Worm (Caenorhabditis elegans): ENCODE data around the gene nspd-5.
A peak's percentile ranks its signal among the peaks of the same experiment; 100 is the strongest.

Gene nspd-5

DNA sequence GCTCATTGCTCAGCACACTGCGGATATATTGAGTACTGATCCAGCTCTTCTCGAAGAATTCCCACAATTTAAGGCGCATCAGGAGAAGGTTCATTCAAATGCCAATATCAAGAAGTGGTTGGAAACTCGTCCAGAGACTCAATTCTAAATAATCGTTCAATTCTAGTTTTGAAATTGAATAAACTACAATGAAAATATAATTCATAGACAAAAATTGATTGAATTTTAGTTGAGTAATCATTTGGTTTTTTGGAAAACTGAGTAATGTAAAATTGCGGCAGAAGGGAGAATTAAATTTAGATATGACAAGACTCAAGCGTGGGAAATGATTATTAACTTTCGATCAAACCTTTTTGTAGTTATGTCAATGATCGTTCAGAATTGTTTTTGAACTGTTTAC, 24.2 kb upstream of the nspd-5 start:
- TF ChIP-seq snu-23 (GFP tag; optimal IDR thresholded peaks at IDR 0.05) (no peak), elt-3 (tag; optimal IDR thresholded peaks at IDR 0.05) (no peak), efl-1 (optimal IDR thresholded peaks at IDR 0.05) (no peak), efl-1 (GFP tag; optimal IDR thresholded peaks at IDR 0.05 in 1 of 2) (peak in 1 of 2 experiments; percentile 52)

DNA sequence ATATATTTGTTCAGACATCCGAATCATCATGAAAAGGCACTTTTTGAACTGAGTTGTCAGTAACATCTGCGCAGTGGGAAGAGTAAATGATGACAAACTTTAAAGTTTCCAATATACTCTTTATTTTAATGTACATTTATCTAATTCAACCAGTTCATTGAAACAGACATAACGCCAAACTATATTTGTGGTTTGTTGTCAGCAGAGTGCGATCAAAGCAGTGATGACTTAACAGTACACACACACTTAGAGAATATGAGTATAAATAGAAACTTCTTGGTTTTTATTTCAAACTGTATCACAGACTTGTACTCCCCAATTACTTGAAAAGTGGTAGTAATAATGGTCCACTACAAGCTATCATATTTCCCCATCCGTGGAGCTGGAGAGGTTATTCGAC, 23.3 kb upstream of the nspd-5 start, which contains the start of gene gst-8:
Gene gst-8 (plus strand): TSS at position 301 of the 400 bp plus-strand sequence.
- TF ChIP-seq tlp-1 (tag; optimal IDR thresholded peaks at IDR 0.05) (no peak), elt-2 (tag; optimal IDR thresholded peaks at IDR 0.05) (peak; percentile 10)

DNA sequence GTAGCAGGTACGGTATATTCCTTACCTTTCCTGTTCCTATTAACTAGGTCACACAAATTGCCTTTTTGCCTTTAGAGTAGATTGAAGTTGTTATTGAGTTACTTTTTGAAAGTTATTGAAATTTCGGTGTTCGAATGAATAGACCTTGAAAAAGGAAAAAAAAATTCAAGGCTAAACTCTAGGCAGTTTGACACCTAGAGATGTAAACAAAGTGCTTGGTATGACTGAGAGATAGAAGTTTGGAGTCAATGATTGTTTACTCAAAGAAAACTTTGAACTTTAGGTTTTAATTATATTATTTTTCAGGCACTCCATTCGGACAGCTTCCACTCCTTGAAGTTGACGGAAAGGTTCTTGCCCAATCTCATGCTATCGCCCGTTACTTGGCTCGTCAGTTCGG, 22.3 kb upstream of the nspd-5 start:
- TF ChIP-seq ceh-88 (GFP tag; IDR thresholded peaks at IDR 0.05): no peak
- TF ChIP-seq unc-98 (GFP tag; IDR thresholded peaks at IDR 0.05): no peak
- TF ChIP-seq nhr-20 (tag; optimal IDR thresholded peaks at IDR 0.05): peak; percentile 39
- TF ChIP-seq fkh-8 (tag; optimal IDR thresholded peaks at IDR 0.05): no peak
- no peak for TF ChIP-seq nhr-71 (tag; optimal IDR thresholded peaks at IDR 0.05)
- no peak for TF ChIP-seq mef-2 (tag; optimal IDR thresholded peaks at IDR 0.05)
- TF ChIP-seq egl-13 (tag; optimal IDR thresholded peaks at IDR 0.05): no peak
- TF ChIP-seq lir-3 (tag; optimal IDR thresholded peaks at IDR 0.05; ENCODE audit: poor library complexity): no peak

DNA sequence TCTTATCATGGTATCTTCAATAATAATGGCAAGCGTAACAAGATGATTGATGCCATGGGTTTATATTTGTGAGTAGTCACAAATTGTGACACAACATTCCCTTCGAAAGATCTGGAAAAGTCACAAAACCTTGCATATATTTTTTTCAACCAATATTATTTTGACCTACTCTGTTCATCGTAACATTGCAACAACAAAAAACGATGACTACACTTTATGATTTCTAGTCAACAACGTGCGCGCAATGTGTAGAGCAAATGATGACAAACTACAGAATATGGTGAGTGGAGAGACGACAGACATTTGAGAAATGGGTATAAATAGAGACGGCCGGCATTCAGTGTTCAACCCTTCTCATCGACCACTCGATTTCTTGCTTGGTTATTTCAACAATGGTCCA, 21.6 kb upstream of the nspd-5 start, which contains the start of gene gst-7:
Gene gst-7 (plus strand): TSS at position 336 of the 400 bp plus-strand sequence.
- TF ChIP-seq rnt-1 (tag; optimal IDR thresholded peaks at IDR 0.05) (no peak), nhr-28 (tag; optimal IDR thresholded peaks at IDR 0.05) (no peak), dpl-1 (GFP tag; optimal IDR thresholded peaks at IDR 0.05) (peak in 1 of 3 experiments; percentile 15), unc-86 (tag; optimal IDR thresholded peaks at IDR 0.05) (no peak), nhr-20 (tag; optimal IDR thresholded peaks at IDR 0.05) (peak; percentile 90), skn-1 (tag; optimal IDR thresholded peaks at IDR 0.05) (peak; percentile 98), tbx-2 (tag; optimal IDR thresholded peaks at IDR 0.05) (peak; percentile 40), elt-3 (tag; optimal IDR thresholded peaks at IDR 0.05) (peak in 2 of 6 experiments; percentile 9 to 17), mdl-1 (tag; optimal IDR thresholded peaks at IDR 0.05) (peak in 1 of 2 experiments; percentile 29), nhr-90 (tag; optimal IDR thresholded peaks at IDR 0.05; ENCODE audit: poor library complexity) (peak; percentile 19), efl-1 (optimal IDR thresholded peaks at IDR 0.05) (peak; percentile 3), efl-1 (GFP tag; optimal IDR thresholded peaks at IDR 0.05 in 1 of 2) (peak in 1 of 2 experiments; percentile 77), aly-2 (tag; optimal IDR thresholded peaks at IDR 0.05) (no peak), nhr-85 (tag) (peak; percentile 69), snpc-4 (tag; optimal IDR thresholded peaks at IDR 0.05) (no peak), hlh-17 (GFP tag; optimal IDR thresholded peaks at IDR 0.05; ENCODE audit: borderline replicate concordance) (no peak), nhr-77 (tag; optimal IDR thresholded peaks at IDR 0.05) (no peak), nhr-71 (tag; optimal IDR thresholded peaks at IDR 0.05) (peak; percentile 48), ztf-11 (tag; optimal IDR thresholded peaks at IDR 0.05) (no peak), nhr-19 (GFP tag; conservative IDR thresholded peaks at IDR 0.05) (0 out of 2 replicates have a peak, but pooled peaks have one; percentile 8), lin-13 (GFP tag; optimal IDR thresholded peaks at IDR 0.05) (no peak), lin-14 (GFP tag; optimal IDR thresholded peaks at IDR 0.05) (peak; percentile 65), blmp-1 (tag; optimal IDR thresholded peaks at IDR 0.05) (no peak), nhr-237 (tag; optimal IDR thresholded peaks at IDR 0.05) (no peak), sptf-1 (tag; optimal IDR thresholded peaks at IDR 0.05) (no peak), snu-23 (GFP tag; optimal IDR thresholded peaks at IDR 0.05) (peak; percentile 44), elt-2 (tag; optimal IDR thresholded peaks at IDR 0.05) (peak; percentile 87), vab-15 (tag; optimal IDR thresholded peaks at IDR 0.05) (no peak), ces-1 (GFP tag; optimal IDR thresholded peaks at IDR 0.05) (no peak), lin-35 (GFP tag; optimal IDR thresholded peaks at IDR 0.05) (peak in 1 of 2 experiments; percentile 68), egl-13 (tag; optimal IDR thresholded peaks at IDR 0.05) (no peak), sox-4 (tag; optimal IDR thresholded peaks at IDR 0.05) (no peak), C04F5.9 (tag; optimal IDR thresholded peaks at IDR 0.05) (no peak), ceh-8 (GFP tag; optimal IDR thresholded peaks at IDR 0.05) (no peak), mab-9 (GFP tag; IDR thresholded peaks at IDR 0.05) (no peak), C34B4.2 (tag; optimal IDR thresholded peaks at IDR 0.05) (no peak)

Data from whole organism, L1 larva.